Fruit fly (Drosophila melanogaster) whole organism, embryonic: ENCODE measurements around the gene qless.
A peak's percentile ranks its signal among the peaks of the same experiment; 100 is the strongest.

Experiments used
- Ada2b ChIP-seq: fragments of 200-800 bp; sonication (Bioruptor generic); IDR thresholded peaks from 2 replicates; pipeline ENCODE4 v1.3.6; 2022; ENCODE audit warnings: missing biosample characterization, missing genetic modification characterization
- C15 ChIP-seq: fragments of 200-800 bp; sonication (Bioruptor generic); IDR thresholded peaks from 3 replicates; pipeline ENCODE4 v1.3.6; 2022; ENCODE audit warnings: missing biosample characterization, missing genetic modification characterization
- CG12071 ChIP-seq: fragments of 200-800 bp; sonication (Bioruptor generic); optimal IDR thresholded peaks from 3 replicates; lab custom pipeline; 2018; ENCODE audit warnings: missing biosample characterization, mild to moderate bottlenecking, missing genetic modification characterization
- CG12104 ChIP-seq: fragments of 200-800 bp; sonication (Bioruptor generic); optimal IDR thresholded peaks from 3 replicates; lab custom pipeline; 2016; ENCODE audit warnings: missing biosample characterization, missing genetic modification characterization
- CG18476 ChIP-seq: fragments of 200-800 bp; sonication (Bioruptor generic); optimal IDR thresholded peaks from 2 replicates; lab custom pipeline; 2016; ENCODE audit warnings: missing biosample characterization, mild to moderate bottlenecking, missing genetic modification characterization
- CG18619 ChIP-seq: fragments of 200-800 bp; sonication (Bioruptor generic); optimal IDR thresholded peaks from 3 replicates; lab custom pipeline; 2017; ENCODE audit warnings: missing biosample characterization, mild to moderate bottlenecking, missing genetic modification characterization
- CG18764 ChIP-seq: fragments of 200-800 bp; sonication (Bioruptor generic); optimal IDR thresholded peaks from 3 replicates; lab custom pipeline; 2016; ENCODE audit warnings: missing biosample characterization, missing genetic modification characterization
- CG31365 ChIP-seq: fragments of 200-800 bp; sonication (Bioruptor generic); optimal IDR thresholded peaks from 2 replicates; lab custom pipeline; 2018; ENCODE audit warnings: missing biosample characterization, mild to moderate bottlenecking, missing genetic modification characterization
- CG4854 ChIP-seq: fragments of 200-800 bp; sonication (Bioruptor generic); optimal IDR thresholded peaks from 2 replicates; lab custom pipeline; 2016; ENCODE audit warnings: missing biosample characterization, missing genetic modification characterization, inconsistent platforms
- CG5245 ChIP-seq: fragments of 200-800 bp; sonication (Bioruptor generic); optimal IDR thresholded peaks from 3 replicates; lab custom pipeline; 2016; ENCODE audit warnings: missing biosample characterization, missing genetic modification characterization
- CG6765 ChIP-seq: fragments of 200-800 bp; sonication (Bioruptor generic); optimal IDR thresholded peaks from 3 replicates; lab custom pipeline; 2017; ENCODE audit warnings: missing biosample characterization, mild to moderate bottlenecking, missing genetic modification characterization
- CG7745 ChIP-seq: fragments of 200-800 bp; sonication (Bioruptor generic); optimal IDR thresholded peaks from 2 replicates; lab custom pipeline; 2018; ENCODE audit warnings: missing biosample characterization, mild to moderate bottlenecking, missing genetic modification characterization, moderate library complexity
- CG8281 ChIP-seq: fragments of 200-800 bp; sonication (Bioruptor generic); optimal IDR thresholded peaks from 2 replicates; lab custom pipeline; 2018; ENCODE audit warnings: missing biosample characterization, mild to moderate bottlenecking, missing genetic modification characterization, moderate library complexity
- CoRest ChIP-seq: fragments of 200-800 bp; sonication (Bioruptor generic); optimal IDR thresholded peaks from 3 replicates; lab custom pipeline; 2018; ENCODE audit warnings: missing biosample characterization, mild to moderate bottlenecking, missing genetic modification characterization, moderate library complexity
- D ChIP-seq, 2 experiments: fragments of 200-800 bp in 1 of 2; fragments of >200 bp in 1 of 2; sonication (Bioruptor generic) in 1 of 2; optimal IDR thresholded peaks; 2 replicates in 1 of 2; 3 replicates in 1 of 2; lab custom pipeline; 2017; ENCODE audit warnings: mild to moderate bottlenecking in 1 of 2, missing biosample characterization in 1 of 2, missing genetic modification characterization in 1 of 2, missing genetic modification reagents in 1 of 2
- Deaf1 ChIP-seq: fragments of 200-800 bp; optimal IDR thresholded peaks from 3 replicates; lab custom pipeline; 2019; ENCODE audit warnings: missing biosample characterization, mild to moderate bottlenecking, missing genetic modification characterization, moderate library complexity
- E2f1 ChIP-seq: fragments of 200-800 bp; sonication (Bioruptor generic); IDR thresholded peaks from 2 replicates; pipeline ENCODE4 v1.3.6; 2022; ENCODE audit warnings: missing biosample characterization, missing genetic modification characterization
- Elba2 ChIP-seq: fragments of 200-800 bp; sonication (Bioruptor generic); optimal IDR thresholded peaks from 3 replicates; lab custom pipeline; 2016; ENCODE audit warnings: missing biosample characterization, missing genetic modification characterization
- Fer2 ChIP-seq: fragments of 200-800 bp; sonication (Bioruptor generic); optimal IDR thresholded peaks from 2 replicates; lab custom pipeline; 2018; ENCODE audit warnings: missing biosample characterization, mild to moderate bottlenecking, missing genetic modification characterization, moderate library complexity
- Fer3 ChIP-seq: fragments of 200-800 bp; sonication (Bioruptor generic); optimal IDR thresholded peaks from 2 replicates; lab custom pipeline; 2018; ENCODE audit warnings: missing biosample characterization, mild to moderate bottlenecking, missing genetic modification characterization, moderate library complexity
- GATAe ChIP-seq: fragments of 200-800 bp; sonication (Bioruptor generic); conservative IDR thresholded peaks from 2 replicates; pipeline ENCODE4 v1.3.6; 2022; ENCODE audit warnings: missing biosample characterization, missing genetic modification characterization
- HLH54F ChIP-seq: fragments of 200-800 bp; sonication (Bioruptor generic); optimal IDR thresholded peaks from 3 replicates; lab custom pipeline; 2016; ENCODE audit warnings: missing biosample characterization, missing genetic modification characterization
- Hr39 ChIP-seq: fragments of >200 bp; optimal IDR thresholded peaks from 2 replicates; lab custom pipeline; 2017
- Jarid2 ChIP-seq: fragments of 200-800 bp; sonication (Bioruptor generic); optimal IDR thresholded peaks from 3 replicates; lab custom pipeline; 2017; ENCODE audit warnings: mild to moderate bottlenecking, missing biosample characterization, missing genetic modification reagents, missing genetic modification characterization
- Mes4 ChIP-seq: fragments of 200-800 bp; sonication (Bioruptor generic); optimal IDR thresholded peaks from 2 replicates; lab custom pipeline; 2016; ENCODE audit warnings: missing biosample characterization, missing genetic modification characterization
- Pdp1 ChIP-seq, 2 experiments: fragments of 200-800 bp; sonication (Bioruptor generic); optimal IDR thresholded peaks; 3 replicates each; lab custom pipeline; 2016; ENCODE audit warnings: missing biosample characterization in 2 of 2, missing genetic modification characterization in 2 of 2, mild to moderate bottlenecking in 1 of 2, moderate library complexity in 1 of 2
- Sox100B ChIP-seq: fragments of 200-800 bp; sonication (Bioruptor generic); optimal IDR thresholded peaks from 3 replicates; lab custom pipeline; 2018; ENCODE audit warnings: missing biosample characterization, mild to moderate bottlenecking, missing genetic modification characterization
- Spps ChIP-seq: fragments of 200-800 bp; sonication (Bioruptor generic); optimal IDR thresholded peaks from 2 replicates; lab custom pipeline; 2018; ENCODE audit warnings: missing biosample characterization, mild to moderate bottlenecking, missing genetic modification characterization
- Vsx1 ChIP-seq: fragments of 200-800 bp; sonication (Bioruptor generic); optimal IDR thresholded peaks from 2 replicates; lab custom pipeline; 2017; ENCODE audit warnings: missing biosample characterization, mild to moderate bottlenecking, missing genetic modification characterization, missing genetic modification reagents
- bowl ChIP-seq: fragments of 200-800 bp; sonication (Bioruptor generic); IDR thresholded peaks from 2 replicates; pipeline ENCODE4 v1.3.6; 2022; ENCODE audit warnings: missing biosample characterization, missing genetic modification characterization
- crc ChIP-seq: fragments of 200-800 bp; sonication (Bioruptor generic); optimal IDR thresholded peaks from 2 replicates; lab custom pipeline; 2016; ENCODE audit warnings: missing biosample characterization, missing genetic modification characterization
- dysf ChIP-seq: fragments of 200-800 bp; sonication (Bioruptor generic); IDR thresholded peaks from 3 replicates; pipeline ENCODE4 v1.3.6; 2022; ENCODE audit warnings: missing biosample characterization, missing genetic modification characterization
- emc ChIP-seq: fragments of 200-800 bp; sonication (Bioruptor generic); optimal IDR thresholded peaks from 2 replicates; lab custom pipeline; 2016; ENCODE audit warnings: missing biosample characterization, missing genetic modification characterization
- eve ChIP-seq, 2 experiments: fragments of >200 bp; optimal IDR thresholded peaks; 2 replicates each; lab custom pipeline; 2017; ENCODE audit warnings: missing biosample characterization in 2 of 2, missing genetic modification characterization in 2 of 2
- fd96Cb ChIP-seq: fragments of 200-800 bp; sonication (Bioruptor generic); optimal IDR thresholded peaks from 2 replicates; lab custom pipeline; 2018; ENCODE audit warnings: missing biosample characterization, mild to moderate bottlenecking, missing genetic modification characterization, moderate library complexity
- her ChIP-seq: fragments of 200-800 bp; sonication (Bioruptor generic); optimal IDR thresholded peaks from 2 replicates; lab custom pipeline; 2016; ENCODE audit warnings: missing biosample characterization, missing genetic modification characterization
- hkb ChIP-seq, 2 experiments: fragments of 200-800 bp in 1 of 2; fragments of >200 bp in 1 of 2; sonication (Bioruptor generic) in 1 of 2; IDR thresholded peaks in 1 of 2; optimal IDR thresholded peaks in 1 of 2; 2 replicates each; pipeline versions ENCODE4 v1.3.6 to Lab custom; 2017 to 2022; ENCODE audit warnings: missing biosample characterization in 1 of 2, missing genetic modification characterization in 1 of 2
- jigr1 ChIP-seq: fragments of 200-800 bp; sonication (Bioruptor generic); IDR thresholded peaks from 3 replicates; pipeline ENCODE4 v1.3.6; 2022; ENCODE audit warnings: missing biosample characterization, missing genetic modification characterization
- jing ChIP-seq: fragments of 200-800 bp; sonication (Bioruptor generic); optimal IDR thresholded peaks from 2 replicates; lab custom pipeline; 2018; ENCODE audit warnings: missing biosample characterization, mild to moderate bottlenecking, missing genetic modification characterization
- lab ChIP-seq: fragments of 200-800 bp; sonication (Bioruptor generic); optimal IDR thresholded peaks from 3 replicates; lab custom pipeline; 2017; ENCODE audit warnings: missing biosample characterization, missing genetic modification characterization, mild to moderate bottlenecking, moderate library complexity, missing genetic modification reagents
- nerfin-2 ChIP-seq: fragments of 200-800 bp; sonication (Bioruptor generic); IDR thresholded peaks from 2 replicates; pipeline ENCODE4 v1.3.6; 2022; ENCODE audit warnings: missing biosample characterization, missing genetic modification characterization; ENCODE audit not compliant: partially characterized antibody
- nom ChIP-seq: fragments of 200-800 bp; sonication (Bioruptor generic); optimal IDR thresholded peaks from 2 replicates; lab custom pipeline; 2017; ENCODE audit warnings: missing biosample characterization, missing genetic modification characterization, mild to moderate bottlenecking, moderate library complexity, missing genetic modification reagents
- otp ChIP-seq: fragments of 200-800 bp; sonication (Bioruptor generic); IDR thresholded peaks from 3 replicates; pipeline ENCODE4, ENCODE4 v1.3.6; 2022; ENCODE audit warnings: missing biosample characterization, missing genetic modification characterization
- ranshi ChIP-seq: fragments of 200-800 bp; sonication (Bioruptor generic); IDR thresholded peaks from 2 replicates; pipeline ENCODE4 v1.3.6; 2022; ENCODE audit warnings: missing biosample characterization, missing genetic modification characterization
- sd ChIP-seq: fragments of 200-800 bp; sonication (Bioruptor generic); optimal IDR thresholded peaks from 3 replicates; lab custom pipeline; 2018; ENCODE audit warnings: missing biosample characterization, mild to moderate bottlenecking, missing genetic modification characterization, moderate library complexity
- twi ChIP-seq: fragments of 200-800 bp; optimal IDR thresholded peaks from 2 replicates; lab custom pipeline; 2019; ENCODE audit warnings: missing biosample characterization, mild to moderate bottlenecking, missing genetic modification characterization, moderate library complexity
- vnd ChIP-seq: fragments of 200-800 bp; sonication (Bioruptor generic); IDR thresholded peaks from 3 replicates; pipeline ENCODE4 v1.3.6; 2022; ENCODE audit warnings: missing biosample characterization, missing genetic modification characterization; ENCODE audit not compliant: partially characterized antibody
- zfh2 ChIP-seq: fragments of 200-800 bp; sonication (Bioruptor generic); optimal IDR thresholded peaks from 2 replicates; lab custom pipeline; 2016; ENCODE audit warnings: missing biosample characterization, missing genetic modification characterization

Gene qless

dm6 chr3R:31247281-31247995 lies 5.0 kb downstream of the qless start (continued):
- peak; percentile 18 for TF ChIP-seq Jarid2 (GFP tag; lab: Kevin White, UChicago)
- no peak for TF ChIP-seq emc
- TF ChIP-seq her: peak; percentile 45
- peak; percentile 24 for TF ChIP-seq CG12104 (GFP tag; lab: Kevin White, UChicago)
- TF ChIP-seq CG7745 (tag; lab: Kevin White, UChicago): no peak
- TF ChIP-seq otp (GFP tag; lab: Robert Waterston, UW): peak; percentile 63; the same call in 2 of the 3 replicates
- TF ChIP-seq Vsx1 (GFP tag; lab: Kevin White, UChicago): peak; percentile 39
- peak; percentile 45 for TF ChIP-seq jing (GFP tag; lab: Kevin White, UChicago)
- peak; percentile 56 to 82 for TF ChIP-seq Pdp1 (GFP tag; optimal IDR thresholded peaks at IDR 0.05; lab: Kevin White, UChicago)
- peak; percentile 88 for TF ChIP-seq dysf
- peak; percentile 84 for TF ChIP-seq CoRest (tag; lab: Kevin White, UChicago)
- TF ChIP-seq Fer3 (tag; lab: Kevin White, UChicago): peak; percentile 61
- peak; percentile 59 for TF ChIP-seq CG18764 (GFP tag; lab: Kevin White, UChicago)
- peak; percentile 62; the same call in 1 of the 2 replicates for TF ChIP-seq ranshi
- peak; percentile 47 for TF ChIP-seq Deaf1 (tag; lab: Kevin White, UChicago)
- peak; percentile 53 for TF ChIP-seq Spps (tag; lab: Kevin White, UChicago)
- TF ChIP-seq Mes4 (GFP tag; lab: Kevin White, UChicago): peak; percentile 45
- TF ChIP-seq CG4854 (GFP tag; lab: Kevin White, UChicago): peak; percentile 35
- TF ChIP-seq Sox100B (GFP tag; lab: Kevin White, UChicago): peak; percentile 73
- no peak for TF ChIP-seq C15 (GFP tag; lab: Robert Waterston, UW)
- TF ChIP-seq nerfin-2 (GFP tag; lab: Robert Waterston, UW): no peak
- TF ChIP-seq Hr39: no peak
- peak in 1 of 2 experiments; percentile 92 for TF ChIP-seq eve (GFP tag; optimal IDR thresholded peaks at IDR 0.05; lab: Kevin White, UChicago)
- TF ChIP-seq GATAe (GFP tag; lab: Robert Waterston, UW): no peak
- peak; percentile 23 for TF ChIP-seq CG6765 (GFP tag; lab: Kevin White, UChicago)
- TF ChIP-seq HLH54F (GFP tag; lab: Kevin White, UChicago): no peak
- TF ChIP-seq CG18476 (GFP tag; lab: Kevin White, UChicago): peak; percentile 55
- peak; percentile 85 for TF ChIP-seq fd96Cb (tag; lab: Kevin White, UChicago)
- no peak for TF ChIP-seq vnd (GFP tag; lab: Robert Waterston, UW)
- TF ChIP-seq bowl (GFP tag; lab: Robert Waterston, UW): peak; percentile 59; the same call in 1 of the 2 replicates
- TF ChIP-seq jigr1 (GFP tag; lab: Robert Waterston, UW): peak; percentile 36; the same call in 1 of the 3 replicates
- peak; percentile 70 for TF ChIP-seq Ada2b (GFP tag; lab: Robert Waterston, UW)
- no peak for TF ChIP-seq hkb (optimal IDR thresholded peaks at IDR 0.05; lab: Kevin White, UChicago)
- peak; percentile 88 for TF ChIP-seq hkb (GFP tag; IDR thresholded peaks at IDR 0.05; lab: Robert Waterston, UW)
- peak; percentile 52 for TF ChIP-seq twi (tag; lab: Kevin White, UChicago)
- TF ChIP-seq Elba2 (GFP tag; lab: Kevin White, UChicago): no peak
- peak; percentile 61 for TF ChIP-seq CG8281 (tag; lab: Kevin White, UChicago)
- no peak for TF ChIP-seq D (optimal IDR thresholded peaks at IDR 0.05; lab: Kevin White, UChicago)
- TF ChIP-seq D (GFP tag; optimal IDR thresholded peaks at IDR 0.05; lab: Kevin White, UChicago): peak; percentile 67
- TF ChIP-seq nom (GFP tag; lab: Kevin White, UChicago): no peak
- TF ChIP-seq sd (tag; lab: Kevin White, UChicago): peak; percentile 86
- TF ChIP-seq CG18619 (GFP tag; lab: Kevin White, UChicago): peak; percentile 2
- peak; percentile 62 for TF ChIP-seq lab (GFP tag; lab: Kevin White, UChicago)
- peak; percentile 17 for TF ChIP-seq crc
- TF ChIP-seq Fer2 (tag; lab: Kevin White, UChicago): no peak
- peak; percentile 40 for TF ChIP-seq CG31365 (tag; lab: Kevin White, UChicago)
- TF ChIP-seq CG12071 (GFP tag; lab: Kevin White, UChicago): peak; percentile 75
- TF ChIP-seq CG5245 (GFP tag; lab: Kevin White, UChicago): peak; percentile 76
- TF ChIP-seq E2f1 (GFP tag; lab: Robert Waterston, UW): peak; percentile 80
- TF ChIP-seq zfh2 (GFP tag; lab: Kevin White, UChicago): no peak
